Fruit fly (Drosophila melanogaster) whole organism, pupa: Measurements from ENCODE around the gene CG32236.
A peak's percentile ranks its signal among the peaks of the same experiment; 100 is the strongest.

Source experiments
- CG10348 ChIP-seq: fragments of 200-800 bp; sonication (Bioruptor generic); IDR thresholded peaks from 2 replicates; pipeline ENCODE4 v1.3.6; 2022; ENCODE audit warnings: missing biosample characterization, missing genetic modification characterization
- CG12605 ChIP-seq: fragments of 200-800 bp; sonication (Bioruptor generic); IDR thresholded peaks from 2 replicates; pipeline ENCODE4 v1.3.6; 2022; ENCODE audit warnings: missing biosample characterization, missing genetic modification characterization
- CG13204 ChIP-seq: fragments of 200-800 bp; sonication (Bioruptor generic); optimal IDR thresholded peaks from 2 replicates; lab custom pipeline; 2018; ENCODE audit warnings: missing biosample characterization, mild to moderate bottlenecking, missing genetic modification characterization, moderate library complexity
- CG14655 ChIP-seq: fragments of 200-800 bp; sonication (Bioruptor generic); optimal IDR thresholded peaks from 3 replicates; lab custom pipeline; 2017; ENCODE audit warnings: mild to moderate bottlenecking, missing biosample characterization, missing genetic modification reagents, missing genetic modification characterization
- CG15710 ChIP-seq: fragments of 200-800 bp; sonication (Bioruptor generic); optimal IDR thresholded peaks from 2 replicates; lab custom pipeline; 2018; ENCODE audit warnings: missing biosample characterization, mild to moderate bottlenecking, missing genetic modification characterization, moderate library complexity
- CG17806 ChIP-seq: fragments of 200-800 bp; sonication (Bioruptor generic); optimal IDR thresholded peaks from 2 replicates; lab custom pipeline; 2018; ENCODE audit warnings: missing biosample characterization, mild to moderate bottlenecking, missing genetic modification characterization, moderate library complexity
- CG32121 ChIP-seq: fragments of 200-800 bp; sonication (Bioruptor generic); IDR thresholded peaks from 2 replicates; pipeline ENCODE4 v1.3.6; 2022; ENCODE audit warnings: missing biosample characterization, missing genetic modification characterization
- CG34367 ChIP-seq: fragments of 200-800 bp; sonication (Bioruptor generic); optimal IDR thresholded peaks from 2 replicates; lab custom pipeline; 2018; ENCODE audit warnings: missing biosample characterization, mild to moderate bottlenecking, missing genetic modification characterization
- CG4496 ChIP-seq: fragments of 200-800 bp; sonication (Bioruptor generic); IDR thresholded peaks from 3 replicates; pipeline ENCODE4 v1.3.6; 2022; ENCODE audit warnings: missing biosample characterization, missing genetic modification characterization
- CG8159 ChIP-seq: fragments of 200-800 bp; sonication (Bioruptor generic); optimal IDR thresholded peaks from 3 replicates; lab custom pipeline; 2018; ENCODE audit warnings: missing biosample characterization, mild to moderate bottlenecking, missing genetic modification characterization, moderate library complexity
- CG8301 ChIP-seq: fragments of 200-800 bp; sonication (Bioruptor generic); optimal IDR thresholded peaks from 2 replicates; lab custom pipeline; 2018; ENCODE audit warnings: missing biosample characterization, mild to moderate bottlenecking, missing genetic modification characterization
- CG9948 ChIP-seq: fragments of 200-800 bp; sonication (Bioruptor generic); optimal IDR thresholded peaks from 2 replicates; lab custom pipeline; 2018; ENCODE audit warnings: missing biosample characterization, mild to moderate bottlenecking, missing genetic modification characterization, moderate library complexity
- D1 ChIP-seq: fragments of 200-800 bp; sonication (Bioruptor generic); optimal IDR thresholded peaks from 2 replicates; lab custom pipeline; 2018; ENCODE audit warnings: missing biosample characterization, mild to moderate bottlenecking, missing genetic modification characterization, moderate library complexity
- EcR ChIP-seq: fragments of 200-800 bp; sonication (Bioruptor generic); optimal IDR thresholded peaks from 3 replicates; lab custom pipeline; 2019; ENCODE audit warnings: missing biosample characterization, missing genetic modification characterization, mild to moderate bottlenecking, moderate library complexity, missing genetic modification reagents
- Ets98B ChIP-seq: fragments of 200-800 bp; sonication (Bioruptor generic); IDR thresholded peaks from 2 replicates; pipeline ENCODE4 v1.3.6; 2022; ENCODE audit warnings: missing biosample characterization, missing genetic modification characterization
- Pif1A ChIP-seq: fragments of 200-800 bp; sonication (Bioruptor generic); optimal IDR thresholded peaks from 3 replicates; lab custom pipeline; 2016; ENCODE audit warnings: missing biosample characterization, missing genetic modification characterization
- Pif1B ChIP-seq: fragments of 200-800 bp; sonication (Bioruptor generic); optimal IDR thresholded peaks from 3 replicates; lab custom pipeline; 2016; ENCODE audit warnings: missing biosample characterization, missing genetic modification characterization
- Snoo ChIP-seq: fragments of 200-800 bp; sonication (Bioruptor generic); optimal IDR thresholded peaks from 3 replicates; lab custom pipeline; 2017; ENCODE audit warnings: missing biosample characterization, mild to moderate bottlenecking, missing genetic modification characterization, inconsistent platforms
- fd96Ca ChIP-seq: fragments of 200-800 bp; sonication (Bioruptor generic); IDR thresholded peaks from 3 replicates; pipeline ENCODE4 v1.3.6; 2022; ENCODE audit warnings: missing biosample characterization, missing genetic modification characterization
- gl ChIP-seq: fragments of 200-800 bp; sonication (Bioruptor generic); optimal IDR thresholded peaks from 2 replicates; lab custom pipeline; 2018; ENCODE audit warnings: missing biosample characterization, mild to moderate bottlenecking, missing genetic modification characterization
- rn ChIP-seq: fragments of 200-800 bp; sonication (Bioruptor generic); IDR thresholded peaks from 2 replicates; pipeline ENCODE4 v1.3.6; 2022; ENCODE audit warnings: missing biosample characterization, missing genetic modification characterization

The CG32236 gene

DNA sequence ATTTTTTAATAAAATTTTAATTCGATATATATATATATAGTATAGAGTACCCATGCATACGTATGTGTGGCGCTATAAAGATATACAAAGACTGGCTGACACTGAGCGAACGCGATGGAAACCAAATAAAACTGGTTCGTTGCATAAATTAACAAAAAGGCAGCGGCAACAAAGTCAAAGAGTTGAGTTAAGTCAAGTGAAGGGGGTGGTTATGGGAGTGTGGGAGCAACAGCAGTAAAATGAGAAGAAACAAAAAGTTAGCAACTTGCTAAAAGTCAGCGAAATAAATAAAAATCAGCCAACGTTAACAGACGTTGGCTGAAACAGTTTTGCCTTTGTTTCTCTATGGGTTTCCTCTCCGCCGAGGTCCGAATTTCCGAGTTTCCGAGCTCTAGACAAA lies 31.3 kb upstream of the CG32236 start:
- no peak for TF ChIP-seq fd96Ca (GFP tag; lab: Robert Waterston, UW)
- TF ChIP-seq CG8301 (tag; lab: Kevin White, UChicago) = no peak
- TF ChIP-seq CG4496 = no peak
- TF ChIP-seq, all 21 proteins: peak for 0

- peak; percentile 73 for TF ChIP-seq CG15710
- TF ChIP-seq CG32121 (GFP tag; lab: Robert Waterston, UW) = peak; percentile 84
- TF ChIP-seq CG34367 = peak; percentile 72
- peak; percentile 13 for TF ChIP-seq CG13204 (GFP tag; lab: Kevin White, UChicago)
- TF ChIP-seq CG4496 = peak; percentile 91
- TF ChIP-seq gl = peak; percentile 47
- no peak for TF ChIP-seq D1 (tag; lab: Kevin White, UChicago)
- TF ChIP-seq Pif1A (GFP tag; lab: Kevin White, UChicago) = peak; percentile 78
- peak; percentile 91 for TF ChIP-seq Ets98B (GFP tag; lab: Robert Waterston, UW)
- TF ChIP-seq CG8301 (tag; lab: Kevin White, UChicago) = peak; percentile 85
- TF ChIP-seq CG8159 = peak; percentile 82
- peak; percentile 85 for TF ChIP-seq fd96Ca (GFP tag; lab: Robert Waterston, UW)
- TF ChIP-seq CG17806 (tag; lab: Kevin White, UChicago) = peak; percentile 67
- peak; percentile 78 for TF ChIP-seq CG14655 (GFP tag; lab: Kevin White, UChicago)
- peak; percentile 80 for TF ChIP-seq Pif1B (GFP tag; lab: Kevin White, UChicago)
- no peak for TF ChIP-seq CG10348
- peak; percentile 63 for TF ChIP-seq rn (GFP tag; lab: Robert Waterston, UW)
- peak; percentile 75 for TF ChIP-seq Snoo (tag; lab: Kevin White, UChicago)
- no peak for TF ChIP-seq EcR
- TF ChIP-seq CG12605 = peak; percentile 73
- peak; percentile 69 for TF ChIP-seq CG9948
Measured at dm6 chr3L:4698032-4698431, 30.8 kb upstream of the CG32236 start.

dm6 chr3L:4697301-4697700 lies 30.1 kb upstream of the CG32236 start, which contains the start of gene CG13713:
CG13713 (plus strand) TSS chr3L:4697601.
- no peak for TF ChIP-seq CG15710
- no peak for TF ChIP-seq Pif1B (GFP tag; lab: Kevin White, UChicago)
- no peak for TF ChIP-seq CG4496
- TF ChIP-seq Snoo (tag; lab: Kevin White, UChicago) = no peak
- TF ChIP-seq CG14655 (GFP tag; lab: Kevin White, UChicago) = no peak
- no peak for TF ChIP-seq Pif1A (GFP tag; lab: Kevin White, UChicago)
- TF ChIP-seq CG12605 = no peak
- TF ChIP-seq CG13204 (GFP tag; lab: Kevin White, UChicago) = no peak
- no peak for TF ChIP-seq CG17806 (tag; lab: Kevin White, UChicago)
- TF ChIP-seq CG32121 (GFP tag; lab: Robert Waterston, UW) = no peak
- TF ChIP-seq fd96Ca (GFP tag; lab: Robert Waterston, UW) = no peak
- no peak for TF ChIP-seq CG8301 (tag; lab: Kevin White, UChicago)
- TF ChIP-seq CG8159 = no peak
- TF ChIP-seq rn (GFP tag; lab: Robert Waterston, UW) = no peak
- TF ChIP-seq D1 (tag; lab: Kevin White, UChicago) = no peak
- no peak for TF ChIP-seq CG9948
- TF ChIP-seq CG10348 = no peak

DNA sequence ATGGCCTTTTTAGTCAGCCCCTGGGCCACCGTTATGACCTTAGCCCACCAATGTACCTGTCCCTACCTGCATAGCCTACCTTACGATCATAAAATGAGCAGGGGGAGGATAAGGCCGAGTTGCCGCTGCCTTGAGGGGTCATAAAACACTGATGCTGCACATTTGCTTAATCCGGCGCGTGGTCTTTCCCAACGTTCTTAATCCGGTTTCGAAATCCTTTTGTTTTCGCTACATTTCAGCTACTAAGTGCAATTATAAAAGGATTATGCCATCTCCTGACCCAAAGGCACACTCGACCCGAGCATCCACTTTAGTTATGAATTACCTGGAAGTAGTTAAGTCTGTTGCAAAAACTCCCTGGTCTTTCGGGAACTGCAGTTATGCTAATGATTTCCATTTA lies 29.2 kb upstream of the CG32236 start:
- TF ChIP-seq CG12605 = no peak
- TF ChIP-seq EcR = no peak
- no peak for TF ChIP-seq CG8301 (tag; lab: Kevin White, UChicago)
- TF ChIP-seq CG17806 (tag; lab: Kevin White, UChicago) = no peak
- TF ChIP-seq rn (GFP tag; lab: Robert Waterston, UW) = no peak
- no peak for TF ChIP-seq fd96Ca (GFP tag; lab: Robert Waterston, UW)
- TF ChIP-seq CG4496 = no peak
- no peak for TF ChIP-seq CG13204 (GFP tag; lab: Kevin White, UChicago)
- no peak for TF ChIP-seq CG10348
- no peak for TF ChIP-seq CG32121 (GFP tag; lab: Robert Waterston, UW)
- no peak for TF ChIP-seq D1 (tag; lab: Kevin White, UChicago)
- no peak for TF ChIP-seq Snoo (tag; lab: Kevin White, UChicago)
- TF ChIP-seq gl = no peak
- TF ChIP-seq CG14655 (GFP tag; lab: Kevin White, UChicago) = no peak
- no peak for TF ChIP-seq Pif1B (GFP tag; lab: Kevin White, UChicago)
- no peak for TF ChIP-seq Pif1A (GFP tag; lab: Kevin White, UChicago)

- TF ChIP-seq Pif1B (GFP tag; lab: Kevin White, UChicago) (no peak), CG4496 (no peak), CG12605 (no peak), fd96Ca (GFP tag; lab: Robert Waterston, UW) (no peak)
Measured at dm6 chr3L:4694823-4695222, 27.6 kb upstream of the CG32236 start, which contains the start of gene CG15876. CG15876 (minus strand) TSS chr3L:4694845.

DNA sequence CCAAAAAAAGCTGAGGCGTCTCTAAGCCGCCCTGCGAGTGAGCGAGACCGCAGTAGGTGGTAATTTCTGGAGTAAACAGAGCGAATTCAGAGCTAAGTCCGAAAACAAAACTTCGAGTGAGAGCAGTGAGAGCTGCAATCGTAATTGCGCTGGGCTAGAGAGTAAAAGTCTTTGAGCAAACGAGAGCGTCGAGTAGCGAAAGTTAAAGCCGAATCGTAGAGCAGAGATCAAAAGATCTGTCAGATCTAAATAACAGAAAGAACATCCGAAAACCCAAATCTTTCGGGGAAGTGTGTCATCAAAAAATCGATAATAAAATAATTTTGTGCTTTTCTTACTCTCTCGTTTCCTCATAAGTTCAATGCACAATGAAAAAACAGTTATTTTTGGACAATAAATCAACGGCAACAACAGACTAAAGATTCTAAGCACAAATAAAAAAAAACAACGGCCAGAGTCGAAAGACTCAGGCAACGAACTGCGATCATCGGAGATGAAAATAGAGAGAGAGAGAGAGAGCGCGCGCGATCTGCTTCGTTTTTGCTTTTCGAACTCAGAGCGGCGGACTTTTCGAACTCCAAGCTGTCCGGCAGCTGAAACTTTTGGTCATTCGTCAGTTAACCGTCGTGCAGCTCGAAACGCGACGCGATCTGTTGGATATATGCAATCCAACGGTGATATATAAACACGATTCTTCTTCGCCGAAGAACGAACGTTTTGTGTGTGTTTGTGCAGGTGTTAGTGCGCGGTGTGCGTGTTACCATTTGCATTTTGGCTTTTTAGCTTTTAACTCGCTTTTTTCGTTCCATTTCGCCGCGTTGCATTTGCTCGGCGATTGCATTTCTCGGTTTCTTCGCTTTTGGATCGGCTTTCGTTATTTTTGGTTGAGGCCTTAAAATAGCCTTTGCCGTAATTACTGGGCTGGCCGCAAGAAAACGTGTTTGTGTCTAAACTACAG lies 25.3 kb upstream of the CG32236 start, which contains the start of gene RhoGEF64C:
Gene RhoGEF64C (plus strand): TSS at position 607 of the 958 bp plus-strand sequence.
- TF ChIP-seq CG15710 (no peak), Ets98B (GFP tag; lab: Robert Waterston, UW) (peak; percentile 9; the same call in 1 of the 2 replicates), CG12605 (no peak), CG4496 (0 out of 3 replicates have a peak, but pooled peaks have one; percentile 25), EcR (peak; percentile 42), fd96Ca (GFP tag; lab: Robert Waterston, UW) (no peak), CG13204 (GFP tag; lab: Kevin White, UChicago) (no peak), CG8159 (no peak), CG10348 (no peak)
